Fruit fly (Drosophila melanogaster) whole organism, embryonic: ENCODE measurements around the gene AIMP2.

Experiments used
- Adf1 ChIP-seq: fragments of 200-800 bp; sonication (Bioruptor generic); IDR thresholded peaks from 2 replicates; pipeline ENCODE4 v1.3.6; 2022; ENCODE audit warnings: missing biosample characterization, missing genetic modification characterization
- Bgb ChIP-seq: fragments of 200-800 bp; sonication (Bioruptor generic); IDR thresholded peaks from 2 replicates; pipeline ENCODE4 v1.3.6; 2022; ENCODE audit warnings: missing biosample characterization, missing genetic modification characterization; ENCODE audit not compliant: partially characterized antibody
- CG12219 ChIP-seq: fragments of 200-800 bp; sonication (Bioruptor generic); optimal IDR thresholded peaks from 3 replicates; lab custom pipeline; 2018; ENCODE audit warnings: missing biosample characterization, mild to moderate bottlenecking, missing genetic modification characterization
- CG12744 ChIP-seq: fragments of 200-800 bp; sonication (Bioruptor generic); optimal IDR thresholded peaks from 2 replicates; lab custom pipeline; 2016; ENCODE audit warnings: missing biosample characterization, missing genetic modification characterization
- CG13424 ChIP-seq: fragments of 200-800 bp; sonication (Bioruptor generic); optimal IDR thresholded peaks from 2 replicates; lab custom pipeline; 2019; ENCODE audit warnings: missing biosample characterization, mild to moderate bottlenecking, missing genetic modification characterization, moderate library complexity
- CG17328 ChIP-seq: fragments of 200-800 bp; sonication (Bioruptor generic); IDR thresholded peaks from 2 replicates; pipeline ENCODE4 v1.3.6; 2022; ENCODE audit warnings: missing biosample characterization, missing genetic modification characterization
- CG17361 ChIP-seq: fragments of 200-800 bp; sonication (Bioruptor generic); IDR thresholded peaks from 3 replicates; pipeline ENCODE4 v1.3.6; 2022; ENCODE audit warnings: missing biosample characterization, missing genetic modification characterization
- CG17802 ChIP-seq: fragments of 200-800 bp; sonication (Bioruptor generic); optimal IDR thresholded peaks from 2 replicates; lab custom pipeline; 2018; ENCODE audit warnings: missing biosample characterization, mild to moderate bottlenecking, missing genetic modification characterization, moderate library complexity
- CG1792 ChIP-seq: fragments of 200-800 bp; sonication (Bioruptor generic); optimal IDR thresholded peaks from 2 replicates; lab custom pipeline; 2016; ENCODE audit warnings: missing biosample characterization, missing genetic modification characterization
- CG18011 ChIP-seq: fragments of 200-800 bp; sonication (Bioruptor generic); optimal IDR thresholded peaks from 2 replicates; lab custom pipeline; 2017; ENCODE audit warnings: missing biosample characterization, missing genetic modification characterization, mild to moderate bottlenecking, moderate library complexity, missing genotype
- CG3065 ChIP-seq: fragments of 200-800 bp; sonication (Bioruptor generic); optimal IDR thresholded peaks from 2 replicates; lab custom pipeline; 2016; ENCODE audit warnings: missing biosample characterization, missing genetic modification characterization
- CG31441 ChIP-seq: fragments of 200-800 bp; sonication (Bioruptor generic); IDR thresholded peaks from 2 replicates; pipeline ENCODE4 v1.3.6; 2022; ENCODE audit warnings: missing biosample characterization, missing genetic modification characterization
- CG32532 ChIP-seq: fragments of 200-800 bp; sonication (Bioruptor generic); IDR thresholded peaks from 2 replicates; pipeline ENCODE4 v1.3.6; 2022; ENCODE audit warnings: missing biosample characterization, missing genetic modification characterization
- CG32772 ChIP-seq: fragments of 200-800 bp; sonication (Bioruptor generic); IDR thresholded peaks from 2 replicates; pipeline ENCODE4 v1.3.6; 2022; ENCODE audit warnings: missing biosample characterization, missing genetic modification characterization
- CG4707 ChIP-seq: fragments of 200-800 bp; sonication (Bioruptor generic); optimal IDR thresholded peaks from 2 replicates; lab custom pipeline; 2018; ENCODE audit warnings: missing biosample characterization, mild to moderate bottlenecking, missing genetic modification characterization, moderate library complexity
- CG4820 ChIP-seq: fragments of 200-800 bp; sonication (Bioruptor generic); optimal IDR thresholded peaks from 3 replicates; lab custom pipeline; 2016; ENCODE audit warnings: missing biosample characterization, missing genetic modification characterization
- CG6683 ChIP-seq: fragments of 200-800 bp; sonication (Bioruptor generic); optimal IDR thresholded peaks from 2 replicates; lab custom pipeline; 2017; ENCODE audit warnings: missing biosample characterization, mild to moderate bottlenecking, missing genetic modification characterization, missing genetic modification reagents
- CG9609 ChIP-seq: fragments of 200-800 bp; sonication (Bioruptor generic); optimal IDR thresholded peaks from 3 replicates; lab custom pipeline; 2016; ENCODE audit warnings: missing biosample characterization, missing genetic modification characterization
- CTCF ChIP-seq: fragments of 200-800 bp; sonication (Bioruptor generic); optimal IDR thresholded peaks from 2 replicates; lab custom pipeline; 2017; ENCODE audit warnings: missing biosample characterization, mild to moderate bottlenecking, missing genetic modification characterization, moderate library complexity
- D19A ChIP-seq: fragments of 200-800 bp; optimal IDR thresholded peaks from 3 replicates; lab custom pipeline; 2019; ENCODE audit warnings: missing biosample characterization, mild to moderate bottlenecking, missing genetic modification characterization, moderate library complexity
- Dad ChIP-seq: fragments of 200-800 bp; sonication (Bioruptor generic); optimal IDR thresholded peaks from 3 replicates; lab custom pipeline; 2016; ENCODE audit warnings: missing biosample characterization, missing genetic modification characterization
- Dip2 ChIP-seq: fragments of 200-800 bp; sonication (Bioruptor generic); IDR thresholded peaks from 2 replicates; pipeline ENCODE4 v1.3.6; 2022; ENCODE audit warnings: missing biosample characterization, missing genetic modification characterization
- Ets65A ChIP-seq: fragments of 200-800 bp; sonication (Bioruptor generic); peaks from one replicate; lab custom pipeline; 2016; ENCODE audit warnings: missing biosample characterization, missing genetic modification characterization
- H2.0 ChIP-seq: fragments of 200-800 bp; sonication (Bioruptor generic); IDR thresholded peaks from 2 replicates; pipeline ENCODE4 v1.3.6; 2022; ENCODE audit warnings: missing biosample characterization, missing genetic modification characterization
- Mrtf ChIP-seq: fragments of 200-800 bp; sonication (Bioruptor generic); IDR thresholded peaks from 3 replicates; pipeline ENCODE4 v1.3.6; 2022; ENCODE audit warnings: missing biosample characterization, missing genetic modification characterization
- Nf-YC ChIP-seq: fragments of 200-800 bp; optimal IDR thresholded peaks from 3 replicates; lab custom pipeline; 2019; ENCODE audit warnings: missing biosample characterization, mild to moderate bottlenecking, missing genetic modification characterization, moderate library complexity
- Pdp1 ChIP-seq, 2 experiments: fragments of 200-800 bp; sonication (Bioruptor generic); optimal IDR thresholded peaks; 3 replicates each; lab custom pipeline; 2016; ENCODE audit warnings: missing biosample characterization in 2 of 2, missing genetic modification characterization in 2 of 2, mild to moderate bottlenecking in 1 of 2, moderate library complexity in 1 of 2
- Rfx ChIP-seq: fragments of 200-800 bp; sonication (Bioruptor generic); IDR thresholded peaks from 2 replicates; pipeline ENCODE4 v1.3.6; 2022; ENCODE audit warnings: missing biosample characterization, missing genetic modification characterization
- Side ChIP-seq: fragments of 200-800 bp; sonication (Bioruptor generic); optimal IDR thresholded peaks from 2 replicates; lab custom pipeline; 2016; ENCODE audit warnings: missing biosample characterization, missing genetic modification characterization
- YL-1 ChIP-seq: fragments of 200-800 bp; sonication (Bioruptor generic); optimal IDR thresholded peaks from 3 replicates; lab custom pipeline; 2017; ENCODE audit warnings: missing biosample characterization, mild to moderate bottlenecking, missing genetic modification characterization
- aop ChIP-seq: fragments of 200-800 bp; sonication (Bioruptor generic); IDR thresholded peaks from 2 replicates; pipeline ENCODE4 v1.3.6; 2022; ENCODE audit warnings: missing biosample characterization, missing genetic modification characterization
- ap ChIP-seq: fragments of 200-800 bp; sonication (Bioruptor generic); IDR thresholded peaks from 2 replicates; pipeline ENCODE4 v1.3.6; 2022; ENCODE audit warnings: missing biosample characterization, missing genetic modification characterization
- bcd ChIP-seq: fragments of 200-800 bp; sonication (Bioruptor generic); optimal IDR thresholded peaks from 2 replicates; lab custom pipeline; 2017; ENCODE audit warnings: missing biosample characterization, mild to moderate bottlenecking, missing genetic modification characterization
- btn ChIP-seq: fragments of 200-800 bp; sonication (Bioruptor generic); optimal IDR thresholded peaks from 2 replicates; lab custom pipeline; 2016; ENCODE audit warnings: missing biosample characterization, missing genetic modification characterization
- crc ChIP-seq: fragments of 200-800 bp; sonication (Bioruptor generic); optimal IDR thresholded peaks from 2 replicates; lab custom pipeline; 2016; ENCODE audit warnings: missing biosample characterization, missing genetic modification characterization
- dm ChIP-seq: fragments of 200-800 bp; sonication (Bioruptor generic); optimal IDR thresholded peaks from 3 replicates; lab custom pipeline; 2016; ENCODE audit warnings: missing biosample characterization, missing genetic modification characterization
- fu2 ChIP-seq: fragments of 200-800 bp; sonication (Bioruptor generic); optimal IDR thresholded peaks from 2 replicates; lab custom pipeline; 2016; ENCODE audit warnings: missing biosample characterization, missing genetic modification characterization
- lbe ChIP-seq: fragments of 200-800 bp; sonication (Bioruptor generic); optimal IDR thresholded peaks from 2 replicates; lab custom pipeline; 2016; ENCODE audit warnings: missing biosample characterization, mild to moderate bottlenecking, missing genetic modification characterization
- lola ChIP-seq, 3 experiments: fragments of >200 bp in 2 of 3; fragments of 200-800 bp in 1 of 3; sonication (Bioruptor generic) in 1 of 3; optimal IDR thresholded peaks; 2 replicates each; lab custom pipeline; 2017 to 2019; ENCODE audit warnings: missing biosample characterization in 3 of 3, missing genetic modification characterization in 3 of 3, mild to moderate bottlenecking in 1 of 3, moderate library complexity in 1 of 3
- mld ChIP-seq: fragments of 200-800 bp; sonication (Bioruptor generic); IDR thresholded peaks from 3 replicates; pipeline ENCODE4 v1.3.6; 2022; ENCODE audit warnings: missing biosample characterization, missing genetic modification characterization; ENCODE audit not compliant: partially characterized antibody
- odd ChIP-seq: fragments of 200-800 bp; sonication (Bioruptor generic); optimal IDR thresholded peaks from 2 replicates; lab custom pipeline; 2017; ENCODE audit warnings: missing biosample characterization, mild to moderate bottlenecking, missing genetic modification characterization
- onecut ChIP-seq: fragments of 200-800 bp; sonication (Bioruptor generic); IDR thresholded peaks from 2 replicates; pipeline ENCODE4 v1.3.6; 2022; ENCODE audit warnings: missing biosample characterization, missing genetic modification characterization
- otp ChIP-seq: fragments of 200-800 bp; sonication (Bioruptor generic); IDR thresholded peaks from 3 replicates; pipeline ENCODE4, ENCODE4 v1.3.6; 2022; ENCODE audit warnings: missing biosample characterization, missing genetic modification characterization
- pita ChIP-seq: fragments of 200-800 bp; sonication (Bioruptor generic); optimal IDR thresholded peaks from 2 replicates; lab custom pipeline; 2017; ENCODE audit warnings: missing biosample characterization, mild to moderate bottlenecking, missing genetic modification characterization
- pnt ChIP-seq: fragments of 200-800 bp; sonication (Bioruptor generic); optimal IDR thresholded peaks from 3 replicates; lab custom pipeline; 2016; ENCODE audit warnings: missing biosample characterization, missing genetic modification characterization
- pzg ChIP-seq: fragments of 200-800 bp; sonication (Bioruptor generic); optimal IDR thresholded peaks from 3 replicates; lab custom pipeline; 2018; ENCODE audit warnings: missing biosample characterization, mild to moderate bottlenecking, missing genetic modification characterization, moderate library complexity
- schlank ChIP-seq: fragments of 200-800 bp; sonication (Bioruptor generic); optimal IDR thresholded peaks from 2 replicates; lab custom pipeline; 2018; ENCODE audit warnings: missing biosample characterization, mild to moderate bottlenecking, missing genetic modification characterization
- seq ChIP-seq: fragments of 200-800 bp; sonication (Bioruptor generic); IDR thresholded peaks from 2 replicates; pipeline ENCODE4 v1.3.6; 2022; ENCODE audit warnings: missing biosample characterization, missing genetic modification characterization
- slp2 ChIP-seq: fragments of 200-800 bp; sonication (Bioruptor generic); optimal IDR thresholded peaks from 2 replicates; lab custom pipeline; 2016; ENCODE audit warnings: missing biosample characterization, missing genetic modification characterization
- tio ChIP-seq: fragments of 200-800 bp; sonication (Bioruptor generic); optimal IDR thresholded peaks from 2 replicates; lab custom pipeline; 2017; ENCODE audit warnings: missing biosample characterization, missing genetic modification characterization, inconsistent platforms
- tup ChIP-seq: fragments of 200-800 bp; sonication (Bioruptor generic); optimal IDR thresholded peaks from 2 replicates; lab custom pipeline; 2016; ENCODE audit warnings: missing biosample characterization, mild to moderate bottlenecking, missing genetic modification characterization, moderate library complexity
- vvl ChIP-seq: fragments of 200-800 bp; sonication (Bioruptor generic); IDR thresholded peaks from 2 replicates; pipeline ENCODE4 v1.3.6; 2022; ENCODE audit warnings: missing biosample characterization, missing genetic modification characterization

AIMP2 gene

DNA sequence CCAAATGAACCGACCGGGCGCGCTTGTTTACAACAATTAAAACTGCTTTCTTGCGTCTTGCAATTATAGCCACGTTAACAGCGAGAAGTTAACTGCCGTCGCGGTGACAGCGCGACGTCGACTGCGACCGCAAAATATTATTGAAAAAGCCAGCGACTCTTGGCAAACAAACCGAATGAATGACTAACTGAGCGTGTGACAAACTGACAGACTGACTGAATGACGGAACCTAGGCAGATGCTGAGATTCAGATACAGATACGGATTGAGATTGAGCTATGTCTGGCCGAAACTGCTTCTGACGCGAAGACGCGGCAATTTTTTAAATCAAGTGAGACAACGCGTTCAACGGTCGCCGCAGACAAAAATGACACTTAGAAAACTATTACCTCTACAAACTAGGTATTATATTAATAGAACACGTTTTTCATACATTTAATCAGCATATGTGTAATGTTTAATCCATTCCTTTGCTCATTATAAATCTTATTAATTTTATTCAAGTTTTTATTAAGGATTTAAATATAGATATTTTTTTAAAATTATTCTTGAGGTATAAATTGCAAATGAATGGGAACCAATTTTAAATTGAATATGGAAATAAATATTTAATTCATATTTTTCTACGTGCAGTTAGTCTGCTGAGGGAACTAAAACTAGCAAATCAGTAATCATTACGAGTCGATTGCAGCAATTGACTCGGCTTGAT is 51.1 kb downstream of the AIMP2 start (continued):
- TF ChIP-seq schlank, result no peak
- TF ChIP-seq CG1792 (GFP tag; lab: Kevin White, UChicago), result no peak
- TF ChIP-seq crc, result no peak
- peak; percentile 21; the same call in 1 of the 2 replicates for TF ChIP-seq Adf1 (GFP tag; lab: Robert Waterston, UW)
- no peak for TF ChIP-seq fu2 (GFP tag; lab: Kevin White, UChicago)
- no peak for TF ChIP-seq Dad (GFP tag; lab: Kevin White, UChicago)
- no peak for TF ChIP-seq ap (GFP tag; lab: Robert Waterston, UW)
- TF ChIP-seq CG4820, result no peak
- no peak for TF ChIP-seq pnt (GFP tag; lab: Kevin White, UChicago)
- TF ChIP-seq tup (GFP tag; lab: Kevin White, UChicago), result no peak
- no peak for TF ChIP-seq YL-1
- no peak for TF ChIP-seq bcd (GFP tag; lab: Kevin White, UChicago)
- TF ChIP-seq Nf-YC, result peak; percentile 17
- TF ChIP-seq D19A (tag; lab: Kevin White, UChicago), result no peak
- TF ChIP-seq Pdp1 (GFP tag; optimal IDR thresholded peaks at IDR 0.05; lab: Kevin White, UChicago), result no peak
- TF ChIP-seq vvl, result no peak
- 0 out of 3 replicates have a peak, but pooled peaks have one; percentile 40 for TF ChIP-seq CG17361 (GFP tag; lab: Robert Waterston, UW)
- TF ChIP-seq CG12744 (GFP tag; lab: Kevin White, UChicago), result no peak
- TF ChIP-seq mld (GFP tag; lab: Robert Waterston, UW), result no peak
- no peak for TF ChIP-seq btn
- TF ChIP-seq Bgb, result no peak
- TF ChIP-seq CG13424 (tag; lab: Kevin White, UChicago), result peak; percentile 1
- no peak for TF ChIP-seq CG17328 (GFP tag; lab: Robert Waterston, UW)
- TF ChIP-seq seq (GFP tag; lab: Robert Waterston, UW), result no peak
- TF ChIP-seq H2.0 (GFP tag; lab: Robert Waterston, UW), result no peak
- no peak for TF ChIP-seq Rfx (GFP tag; lab: Robert Waterston, UW)
- TF ChIP-seq Mrtf, result no peak
- TF ChIP-seq onecut (GFP tag; lab: Robert Waterston, UW), result no peak
- no peak for TF ChIP-seq CG12219 (GFP tag; lab: Kevin White, UChicago)
- TF ChIP-seq dm (GFP tag; lab: Kevin White, UChicago), result no peak
- no peak for TF ChIP-seq Dip2 (GFP tag; lab: Robert Waterston, UW)
- TF ChIP-seq tio (GFP tag; lab: Kevin White, UChicago), result no peak
- TF ChIP-seq CG32772, result no peak
- no peak for TF ChIP-seq CG3065 (GFP tag; lab: Kevin White, UChicago)
- TF ChIP-seq CG18011, result no peak
- TF ChIP-seq CG31441, result no peak
- TF ChIP-seq lbe (GFP tag; lab: Kevin White, UChicago), result no peak
- TF ChIP-seq aop (GFP tag; lab: Robert Waterston, UW), result no peak
- TF ChIP-seq pzg (GFP tag; lab: Kevin White, UChicago), result no peak
- no peak for TF ChIP-seq CG4707 (GFP tag; lab: Kevin White, UChicago)
- no peak for TF ChIP-seq CG17802 (tag; lab: Kevin White, UChicago)
- no peak for TF ChIP-seq Ets65A (GFP tag; lab: Kevin White, UChicago)
- TF ChIP-seq pita (GFP tag; lab: Kevin White, UChicago), result no peak
- no peak for TF ChIP-seq CTCF
- no peak for TF ChIP-seq CG32532
- TF ChIP-seq odd (GFP tag; lab: Kevin White, UChicago), result no peak
- TF ChIP-seq CG6683, result no peak
- TF ChIP-seq Side (GFP tag; lab: Kevin White, UChicago), result no peak
- no peak for TF ChIP-seq CG9609 (GFP tag; lab: Kevin White, UChicago)
- TF ChIP-seq otp, result no peak
- TF ChIP-seq lola (GFP tag; optimal IDR thresholded peaks at IDR 0.05; lab: Kevin White, UChicago), result no peak
- no peak for TF ChIP-seq slp2 (GFP tag; lab: Kevin White, UChicago)
